Fruit fly (Drosophila melanogaster) whole organism, prepupa: ENCODE measurements around the gene CG31683.
A peak's percentile ranks its signal among the peaks of the same experiment; 100 is the strongest.

Experiments
- CG16779 ChIP-seq: fragments of 200-800 bp; sonication (Bioruptor generic); optimal IDR thresholded peaks from 3 replicates; lab custom pipeline; 2017; ENCODE audit warnings: missing biosample characterization, mild to moderate bottlenecking, missing genetic modification characterization
- CG3032 ChIP-seq: fragments of 200-800 bp; optimal IDR thresholded peaks from 2 replicates; lab custom pipeline; 2019; ENCODE audit warnings: missing biosample characterization, mild to moderate bottlenecking, missing genetic modification characterization, moderate library complexity
- CG6163 ChIP-seq: fragments of 200-800 bp; sonication (Bioruptor generic); IDR thresholded peaks from 3 replicates; pipeline ENCODE4 v1.3.6; 2022; ENCODE audit warnings: missing biosample characterization, missing genetic modification characterization
- CG6276 ChIP-seq: fragments of 200-800 bp; sonication (Bioruptor generic); optimal IDR thresholded peaks from 2 replicates; lab custom pipeline; 2017; ENCODE audit warnings: missing biosample characterization, mild to moderate bottlenecking, missing genetic modification characterization
- CG8119 ChIP-seq: fragments of 200-800 bp; sonication (Bioruptor generic); IDR thresholded peaks from 3 replicates; pipeline ENCODE4 v1.3.6; 2022; ENCODE audit warnings: missing biosample characterization, missing genetic modification characterization
- CG8319 ChIP-seq: fragments of 200-800 bp; sonication (Bioruptor generic); optimal IDR thresholded peaks from 3 replicates; lab custom pipeline; 2016; ENCODE audit warnings: missing biosample characterization, missing genetic modification characterization
- Ets96B ChIP-seq: fragments of 200-800 bp; optimal IDR thresholded peaks from 2 replicates; lab custom pipeline; 2019; ENCODE audit warnings: missing biosample characterization, mild to moderate bottlenecking, missing genetic modification characterization, moderate library complexity
- Hr39 ChIP-seq: fragments of 200-800 bp; sonication (Bioruptor generic); optimal IDR thresholded peaks from 2 replicates; lab custom pipeline; 2016; ENCODE audit warnings: missing biosample characterization, missing genetic modification characterization
- Smox ChIP-seq: fragments of 200-800 bp; sonication (Bioruptor generic); optimal IDR thresholded peaks from 3 replicates; lab custom pipeline; 2016; ENCODE audit warnings: missing biosample characterization, missing genetic modification characterization
- Sox102F ChIP-seq: fragments of 200-800 bp; sonication (Bioruptor generic); optimal IDR thresholded peaks from 2 replicates; lab custom pipeline; 2016; ENCODE audit warnings: missing biosample characterization, mild to moderate bottlenecking, missing genetic modification characterization
- acj6 ChIP-seq: fragments of 200-800 bp; sonication (Bioruptor generic); optimal IDR thresholded peaks from 3 replicates; lab custom pipeline; 2016; ENCODE audit warnings: missing biosample characterization, missing genetic modification characterization

DNA sequence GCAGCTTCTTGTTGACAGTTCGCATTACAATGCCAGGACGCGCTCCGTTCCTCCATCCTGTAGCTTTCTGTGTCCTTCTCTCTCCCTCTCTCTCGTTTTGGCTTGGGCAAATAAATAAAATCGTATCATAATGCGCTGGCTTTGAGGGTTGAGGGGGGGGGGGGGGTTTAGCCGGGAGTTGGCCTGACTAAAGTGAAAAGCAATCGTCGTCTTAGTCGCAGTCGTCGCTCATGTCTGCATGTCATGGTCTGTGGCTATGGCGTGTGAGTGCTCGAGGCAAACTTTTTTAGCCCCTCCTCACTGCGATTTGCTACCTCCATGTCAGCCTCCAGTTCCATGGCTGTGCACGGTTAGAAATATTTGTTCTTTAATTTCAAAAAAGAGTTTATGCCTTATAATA is 15.0 kb downstream of the CG31683 start:
- TF ChIP-seq CG6276 (GFP tag; lab: Kevin White, UChicago) (no peak), CG3032 (tag; lab: Kevin White, UChicago) (no peak), Smox (GFP tag; lab: Kevin White, UChicago) (no peak), Ets96B (tag; lab: Kevin White, UChicago) (no peak), CG16779 (tag; lab: Kevin White, UChicago) (no peak), CG6163 (GFP tag; lab: Robert Waterston, UW) (0 out of 3 replicates have a peak, but pooled peaks have one; percentile 27), CG8319 (GFP tag; lab: Kevin White, UChicago) (no peak), acj6 (GFP tag; lab: Kevin White, UChicago) (no peak), CG8119 (no peak), Sox102F (GFP tag; lab: Kevin White, UChicago) (no peak), Hr39 (GFP tag; lab: Kevin White, UChicago) (no peak)
